Fruit fly (Drosophila melanogaster) whole organism, embryonic: ENCODE measurements around the gene CG43796.

Source experiments
- B-H2 ChIP-seq: fragments of 200-800 bp; sonication (Bioruptor generic); optimal IDR thresholded peaks from 2 replicates; lab custom pipeline; 2018; ENCODE audit warnings: missing biosample characterization, mild to moderate bottlenecking, missing genetic modification characterization
- Blimp-1 ChIP-seq: fragments of 200-800 bp; sonication (Bioruptor generic); optimal IDR thresholded peaks from 3 replicates; lab custom pipeline; 2018; ENCODE audit warnings: missing biosample characterization, missing genetic modification characterization, mild to moderate bottlenecking, moderate library complexity, missing genetic modification reagents
- CG11247 ChIP-seq: fragments of 200-800 bp; sonication (Bioruptor generic); IDR thresholded peaks from 2 replicates; pipeline ENCODE4 v1.3.6; 2022; ENCODE audit warnings: missing biosample characterization, missing genetic modification characterization
- CG11560 ChIP-seq: fragments of 200-800 bp; sonication (Bioruptor generic); IDR thresholded peaks from 3 replicates; pipeline ENCODE4 v1.3.6; 2022; ENCODE audit warnings: missing biosample characterization, missing genetic modification characterization
- CG12071 ChIP-seq: fragments of 200-800 bp; sonication (Bioruptor generic); optimal IDR thresholded peaks from 3 replicates; lab custom pipeline; 2018; ENCODE audit warnings: missing biosample characterization, mild to moderate bottlenecking, missing genetic modification characterization
- CG14014 ChIP-seq: fragments of 200-800 bp; sonication (Bioruptor generic); IDR thresholded peaks from 2 replicates; pipeline ENCODE4 v1.3.6; 2022; ENCODE audit warnings: missing biosample characterization, missing genetic modification characterization
- CG14441 ChIP-seq: fragments of 200-800 bp; sonication (Bioruptor generic); IDR thresholded peaks from 2 replicates; pipeline ENCODE4 v1.3.6; 2022; ENCODE audit warnings: missing biosample characterization, missing genetic modification characterization
- CG14710 ChIP-seq: fragments of 200-800 bp; sonication (Bioruptor generic); optimal IDR thresholded peaks from 3 replicates; lab custom pipeline; 2019; ENCODE audit warnings: missing biosample characterization, mild to moderate bottlenecking, missing genetic modification characterization, moderate library complexity
- CG17385 ChIP-seq: fragments of 200-800 bp; sonication (Bioruptor generic); optimal IDR thresholded peaks from 3 replicates; lab custom pipeline; 2018; ENCODE audit warnings: missing biosample characterization, mild to moderate bottlenecking, missing genetic modification characterization
- CG17912 ChIP-seq: fragments of 200-800 bp; sonication (Bioruptor generic); optimal IDR thresholded peaks from 2 replicates; lab custom pipeline; 2018; ENCODE audit warnings: missing biosample characterization, mild to moderate bottlenecking, missing genetic modification characterization
- CG18764 ChIP-seq: fragments of 200-800 bp; sonication (Bioruptor generic); optimal IDR thresholded peaks from 3 replicates; lab custom pipeline; 2016; ENCODE audit warnings: missing biosample characterization, missing genetic modification characterization
- CG2199 ChIP-seq: fragments of 200-800 bp; sonication (Bioruptor generic); IDR thresholded peaks from 3 replicates; pipeline ENCODE4 v1.3.6; 2022; ENCODE audit warnings: missing biosample characterization, missing genetic modification characterization
- CG2712 ChIP-seq: fragments of 200-800 bp; optimal IDR thresholded peaks from 3 replicates; lab custom pipeline; 2019; ENCODE audit warnings: missing biosample characterization, mild to moderate bottlenecking, missing genetic modification characterization, moderate library complexity
- CG3281 ChIP-seq: fragments of 200-800 bp; sonication (Bioruptor generic); optimal IDR thresholded peaks from 3 replicates; lab custom pipeline; 2017; ENCODE audit warnings: missing biosample characterization, mild to moderate bottlenecking, missing genetic modification characterization
- CG34224 ChIP-seq: fragments of 200-800 bp; sonication (Bioruptor generic); IDR thresholded peaks from 3 replicates; pipeline ENCODE4 v1.3.6; 2022; ENCODE audit warnings: missing biosample characterization, missing genetic modification characterization; ENCODE audit not compliant: partially characterized antibody
- CG4328 ChIP-seq: fragments of 200-800 bp; sonication (Bioruptor generic); optimal IDR thresholded peaks from 3 replicates; lab custom pipeline; 2017; ENCODE audit warnings: missing biosample characterization, missing genetic modification reagents, missing genetic modification characterization
- CG4617 ChIP-seq: fragments of 200-800 bp; sonication (Bioruptor generic); optimal IDR thresholded peaks from 3 replicates; lab custom pipeline; 2016; ENCODE audit warnings: missing biosample characterization, missing genetic modification characterization, borderline replicate concordance
- CG4707 ChIP-seq: fragments of 200-800 bp; sonication (Bioruptor generic); optimal IDR thresholded peaks from 2 replicates; lab custom pipeline; 2018; ENCODE audit warnings: missing biosample characterization, mild to moderate bottlenecking, missing genetic modification characterization, moderate library complexity
- CG6791 ChIP-seq: fragments of 200-800 bp; sonication (Bioruptor generic); IDR thresholded peaks from 3 replicates; pipeline ENCODE4 v1.3.6; 2022; ENCODE audit warnings: missing biosample characterization, missing genetic modification characterization; ENCODE audit not compliant: partially characterized antibody
- CG7556 ChIP-seq: fragments of 200-800 bp; sonication (Bioruptor generic); optimal IDR thresholded peaks from 2 replicates; lab custom pipeline; 2017; ENCODE audit warnings: missing biosample characterization, mild to moderate bottlenecking, missing genetic modification characterization
- D ChIP-seq, 2 experiments: fragments of 200-800 bp in 1 of 2; fragments of >200 bp in 1 of 2; sonication (Bioruptor generic) in 1 of 2; optimal IDR thresholded peaks; 2 replicates in 1 of 2; 3 replicates in 1 of 2; lab custom pipeline; 2017; ENCODE audit warnings: mild to moderate bottlenecking in 1 of 2, missing biosample characterization in 1 of 2, missing genetic modification characterization in 1 of 2, missing genetic modification reagents in 1 of 2
- Dll ChIP-seq: fragments of 200-800 bp; sonication (Bioruptor generic); IDR thresholded peaks from 4 replicates; pipeline ENCODE4 v1.3.6; 2022; ENCODE audit warnings: missing biosample characterization, missing genetic modification characterization; ENCODE audit not compliant: partially characterized antibody
- Doc3 ChIP-seq: fragments of 200-800 bp; sonication (Bioruptor generic); IDR thresholded peaks from 3 replicates; pipeline ENCODE4 v1.3.6; 2022; ENCODE audit warnings: missing biosample characterization, missing genetic modification characterization; ENCODE audit not compliant: partially characterized antibody
- Dref ChIP-seq: fragments of 200-800 bp; sonication (Bioruptor generic); IDR thresholded peaks from 2 replicates; pipeline ENCODE4 v1.3.6; 2022; ENCODE audit warnings: missing biosample characterization, missing genetic modification characterization
- Fer1 ChIP-seq: fragments of 200-800 bp; sonication (Bioruptor generic); optimal IDR thresholded peaks from 2 replicates; lab custom pipeline; 2017; ENCODE audit warnings: missing biosample characterization, mild to moderate bottlenecking, missing genetic modification characterization
- Kr ChIP-seq: fragments of 200-800 bp; sonication (Bioruptor generic); optimal IDR thresholded peaks from 2 replicates; lab custom pipeline; 2017; ENCODE audit warnings: missing biosample characterization, mild to moderate bottlenecking, missing genetic modification characterization
- NC2β ChIP-seq: fragments of 200-800 bp; sonication (Bioruptor generic); optimal IDR thresholded peaks from 2 replicates; lab custom pipeline; 2016; ENCODE audit warnings: missing biosample characterization, missing genetic modification characterization
- Nf-YC ChIP-seq: fragments of 200-800 bp; optimal IDR thresholded peaks from 3 replicates; lab custom pipeline; 2019; ENCODE audit warnings: missing biosample characterization, mild to moderate bottlenecking, missing genetic modification characterization, moderate library complexity
- Optix ChIP-seq: fragments of 200-800 bp; sonication (Bioruptor generic); IDR thresholded peaks from 3 replicates; pipeline ENCODE4 v1.3.6; 2022; ENCODE audit warnings: missing biosample characterization, missing genetic modification characterization
- Poxn ChIP-seq: fragments of 200-800 bp; sonication (Bioruptor generic); IDR thresholded peaks from 2 replicates; pipeline ENCODE4 v1.3.6; 2022; ENCODE audit warnings: missing biosample characterization, missing genetic modification characterization
- Xbp1 ChIP-seq: fragments of 200-800 bp; sonication (Bioruptor generic); optimal IDR thresholded peaks from 3 replicates; lab custom pipeline; 2016; ENCODE audit warnings: missing biosample characterization, mild to moderate bottlenecking, missing genetic modification characterization
- bbx ChIP-seq: fragments of 200-800 bp; sonication (Bioruptor generic); IDR thresholded peaks from 2 replicates; pipeline ENCODE4 v1.3.6; 2022; ENCODE audit warnings: missing biosample characterization, missing genetic modification characterization; ENCODE audit not compliant: partially characterized antibody
- ci ChIP-seq: fragments of 200-800 bp; sonication (Bioruptor generic); IDR thresholded peaks from 3 replicates; pipeline ENCODE4 v1.3.6; 2022; ENCODE audit warnings: missing biosample characterization, missing genetic modification characterization
- crol ChIP-seq: fragments of 200-800 bp; sonication (Bioruptor generic); IDR thresholded peaks from 2 replicates; pipeline ENCODE4 v1.3.6; 2022; ENCODE audit warnings: missing biosample characterization, missing genetic modification characterization
- dati ChIP-seq: fragments of 200-800 bp; sonication (Bioruptor generic); IDR thresholded peaks from 2 replicates; pipeline ENCODE4 v1.3.6; 2022; ENCODE audit warnings: missing biosample characterization, missing genetic modification characterization
- dysf ChIP-seq: fragments of 200-800 bp; sonication (Bioruptor generic); IDR thresholded peaks from 3 replicates; pipeline ENCODE4 v1.3.6; 2022; ENCODE audit warnings: missing biosample characterization, missing genetic modification characterization
- fru ChIP-seq: fragments of >200 bp; optimal IDR thresholded peaks from 2 replicates; lab custom pipeline; 2017
- lmd ChIP-seq: fragments of 200-800 bp; sonication (Bioruptor generic); IDR thresholded peaks from 2 replicates; pipeline ENCODE4 v1.3.6; 2022; ENCODE audit warnings: missing biosample characterization, missing genetic modification characterization
- odd ChIP-seq: fragments of 200-800 bp; sonication (Bioruptor generic); optimal IDR thresholded peaks from 2 replicates; lab custom pipeline; 2017; ENCODE audit warnings: missing biosample characterization, mild to moderate bottlenecking, missing genetic modification characterization
- row ChIP-seq: fragments of 200-800 bp; sonication (Bioruptor generic); IDR thresholded peaks from 3 replicates; pipeline ENCODE4 v1.3.6; 2022; ENCODE audit warnings: missing biosample characterization, missing genetic modification characterization
- sc ChIP-seq, 3 experiments: fragments of >200 bp in 2 of 3; fragments of 200-800 bp in 1 of 3; sonication (Bioruptor generic) in 1 of 3; optimal IDR thresholded peaks; 2 replicates in 2 of 3; 3 replicates in 1 of 3; lab custom pipeline; 2017; ENCODE audit warnings: mild to moderate bottlenecking in 1 of 3, missing biosample characterization in 1 of 3, missing genetic modification characterization in 1 of 3, missing genetic modification reagents in 1 of 3
- sim ChIP-seq: fragments of 200-800 bp; sonication (Bioruptor generic); IDR thresholded peaks from 2 replicates; pipeline ENCODE4 v1.3.6; 2022; ENCODE audit warnings: missing biosample characterization, missing genetic modification characterization
- ssp ChIP-seq: fragments of 200-800 bp; sonication (Bioruptor generic); IDR thresholded peaks from 2 replicates; pipeline ENCODE4 v1.3.6; 2022; ENCODE audit warnings: missing biosample characterization, missing genetic modification characterization
- stwl ChIP-seq: fragments of 200-800 bp; sonication (Bioruptor generic); optimal IDR thresholded peaks from 3 replicates; lab custom pipeline; 2018; ENCODE audit warnings: missing biosample characterization, mild to moderate bottlenecking, missing genetic modification characterization, moderate library complexity
- tio ChIP-seq: fragments of 200-800 bp; sonication (Bioruptor generic); optimal IDR thresholded peaks from 2 replicates; lab custom pipeline; 2017; ENCODE audit warnings: missing biosample characterization, missing genetic modification characterization, inconsistent platforms
- unc-4 ChIP-seq: fragments of 200-800 bp; sonication (Bioruptor generic); IDR thresholded peaks from 2 replicates; pipeline ENCODE4 v1.3.6; 2022; ENCODE audit warnings: missing biosample characterization, missing genetic modification characterization; ENCODE audit not compliant: partially characterized antibody
- usp ChIP-seq: fragments of >200 bp; optimal IDR thresholded peaks from 2 replicates; lab custom pipeline; 2017; ENCODE audit warnings: missing biosample characterization, missing genetic modification characterization
- z ChIP-seq: fragments of 200-800 bp; sonication (Bioruptor generic); IDR thresholded peaks from 3 replicates; pipeline ENCODE4 v1.3.6; 2022; ENCODE audit warnings: missing biosample characterization, missing genetic modification characterization
- zen ChIP-seq: fragments of 200-800 bp; sonication (Bioruptor generic); optimal IDR thresholded peaks from 3 replicates; lab custom pipeline; 2018; ENCODE audit warnings: missing biosample characterization, mild to moderate bottlenecking, missing genetic modification characterization, moderate library complexity

Gene CG43796

DNA sequence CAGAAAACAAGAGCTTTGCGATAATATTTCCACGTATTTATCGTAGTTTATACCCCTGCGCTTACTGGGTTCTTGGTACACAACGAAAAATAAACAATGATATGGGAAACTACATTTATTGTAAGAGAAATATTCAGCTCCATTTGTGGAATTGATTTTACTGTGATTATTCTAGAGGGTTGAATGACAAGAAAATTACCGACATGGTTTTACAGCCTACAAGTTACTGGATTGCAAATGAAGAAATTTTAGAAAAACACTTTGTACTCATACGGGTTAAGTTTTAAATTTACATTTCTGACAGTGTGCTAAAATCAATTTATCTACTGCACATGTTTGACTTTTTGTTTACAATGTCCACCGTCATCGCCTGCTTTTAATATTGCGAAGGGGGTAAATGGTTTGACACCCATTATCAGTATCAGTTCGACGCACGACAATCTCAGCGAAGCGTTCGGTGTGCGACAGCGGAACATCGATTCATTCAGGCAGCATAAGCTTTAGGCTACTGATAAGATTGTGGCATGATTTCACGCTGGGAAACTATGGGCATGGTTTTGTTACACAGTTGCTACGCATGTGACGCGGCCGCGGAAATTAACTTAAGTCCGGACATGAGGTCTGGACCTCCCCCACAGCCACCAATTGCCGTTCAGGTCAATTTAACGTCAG lies 20.3 kb upstream of the CG43796 start (continued):
- no peak for TF ChIP-seq Dref
- no peak for TF ChIP-seq Nf-YC
- no peak for TF ChIP-seq sim (GFP tag; lab: Robert Waterston, UW)
- no peak for TF ChIP-seq B-H2
- no peak for TF ChIP-seq Optix (GFP tag; lab: Robert Waterston, UW)
- peak; percentile 2 for TF ChIP-seq CG14710 (tag; lab: Kevin White, UChicago)
- TF ChIP-seq dysf (GFP tag; lab: Robert Waterston, UW) = peak; percentile 43; the same call in 1 of the 3 replicates
- TF ChIP-seq CG2712 = peak; percentile 48
- TF ChIP-seq CG3281 (GFP tag; lab: Kevin White, UChicago) = peak; percentile 52
- no peak for TF ChIP-seq CG6791 (GFP tag; lab: Robert Waterston, UW)
- TF ChIP-seq CG17385 = peak; percentile 5
- peak; percentile 23 for TF ChIP-seq Fer1 (GFP tag; lab: Kevin White, UChicago)
- TF ChIP-seq row (GFP tag; lab: Robert Waterston, UW) = peak; percentile 62
- no peak for TF ChIP-seq CG11247 (GFP tag; lab: Robert Waterston, UW)
- TF ChIP-seq lmd = no peak
- TF ChIP-seq stwl (tag; lab: Kevin White, UChicago) = no peak
- TF ChIP-seq usp (GFP tag; lab: Kevin White, UChicago) = no peak
- no peak for TF ChIP-seq CG14441 (GFP tag; lab: Robert Waterston, UW)
- no peak for TF ChIP-seq Doc3 (GFP tag; lab: Robert Waterston, UW)
- 0 out of 3 replicates have a peak, but pooled peaks have one; percentile 49 for TF ChIP-seq CG2199 (GFP tag; lab: Robert Waterston, UW)
- TF ChIP-seq CG12071 = no peak
- TF ChIP-seq CG34224 (GFP tag; lab: Robert Waterston, UW) = no peak
- TF ChIP-seq odd = no peak
- TF ChIP-seq tio = no peak
- TF ChIP-seq CG4617 (GFP tag; lab: Kevin White, UChicago) = no peak
- no peak for TF ChIP-seq NC2β (GFP tag; lab: Kevin White, UChicago)
- TF ChIP-seq Poxn (GFP tag; lab: Robert Waterston, UW) = no peak
- TF ChIP-seq ssp = no peak
- no peak for TF ChIP-seq bbx (GFP tag; lab: Robert Waterston, UW)
- no peak for TF ChIP-seq sc (optimal IDR thresholded peaks at IDR 0.05; lab: Kevin White, UChicago)
- peak; percentile 28 for TF ChIP-seq sc (GFP tag; optimal IDR thresholded peaks at IDR 0.05; lab: Kevin White, UChicago)
- peak; percentile 5 for TF ChIP-seq CG7556 (GFP tag; lab: Kevin White, UChicago)
- TF ChIP-seq Xbp1 (GFP tag; lab: Kevin White, UChicago) = no peak
- TF ChIP-seq ci (GFP tag; lab: Robert Waterston, UW) = no peak
- no peak for TF ChIP-seq CG14014 (GFP tag; lab: Robert Waterston, UW)
- TF ChIP-seq Dll (GFP tag; lab: Robert Waterston, UW) = no peak
- no peak for TF ChIP-seq CG11560 (tag; lab: Robert Waterston, UW)
- no peak for TF ChIP-seq CG4707
- no peak for TF ChIP-seq unc-4
- TF ChIP-seq Kr (GFP tag; lab: Kevin White, UChicago) = no peak
- TF ChIP-seq fru (lab: Kevin White, UChicago) = no peak
- TF ChIP-seq CG18764 (GFP tag; lab: Kevin White, UChicago) = no peak
- no peak for TF ChIP-seq CG4328 (GFP tag; lab: Kevin White, UChicago)
- TF ChIP-seq D (optimal IDR thresholded peaks at IDR 0.05; lab: Kevin White, UChicago) = no peak
- TF ChIP-seq D (GFP tag; optimal IDR thresholded peaks at IDR 0.05; lab: Kevin White, UChicago) = no peak
- TF ChIP-seq crol (GFP tag; lab: Robert Waterston, UW) = no peak
- no peak for TF ChIP-seq zen (tag; lab: Kevin White, UChicago)
- TF ChIP-seq dati (GFP tag; lab: Robert Waterston, UW) = no peak
- no peak for TF ChIP-seq z (GFP tag; lab: Robert Waterston, UW)
- TF ChIP-seq Blimp-1 (GFP tag; lab: Kevin White, UChicago) = peak; percentile 44
- no peak for TF ChIP-seq CG17912 (GFP tag; lab: Kevin White, UChicago)
